Fruit fly (Drosophila melanogaster) whole organism, prepupa: ENCODE data around the gene CG16812.
A peak's percentile ranks its signal among the peaks of the same experiment; 100 is the strongest.

Source experiments
- Blimp-1 ChIP-seq: fragments of 200-800 bp; sonication (Bioruptor generic); optimal IDR thresholded peaks from 3 replicates; lab custom pipeline; 2017; ENCODE audit warnings: missing biosample characterization, missing genetic modification characterization, mild to moderate bottlenecking, moderate library complexity, missing genetic modification reagents
- CG10631 ChIP-seq: fragments of 200-800 bp; sonication (Bioruptor generic); optimal IDR thresholded peaks from 2 replicates; lab custom pipeline; 2016; ENCODE audit warnings: missing biosample characterization, missing genetic modification characterization
- CG11294 ChIP-seq: fragments of 200-800 bp; sonication (Bioruptor generic); IDR thresholded peaks from 2 replicates; pipeline ENCODE4 v1.3.6; 2022; ENCODE audit warnings: missing biosample characterization, missing genetic modification characterization
- CG11762 ChIP-seq: fragments of 200-800 bp; sonication (Bioruptor generic); optimal IDR thresholded peaks from 3 replicates; lab custom pipeline; 2016; ENCODE audit warnings: missing biosample characterization, missing genetic modification characterization; ENCODE audit not compliant: insufficient read depth
- CG11902 ChIP-seq: fragments of 200-800 bp; sonication (Bioruptor generic); optimal IDR thresholded peaks from 3 replicates; lab custom pipeline; 2016; ENCODE audit warnings: missing biosample characterization, missing genetic modification characterization
- CG15336 ChIP-seq: fragments of 200-800 bp; sonication (Bioruptor generic); IDR thresholded peaks from 2 replicates; pipeline ENCODE4 v1.3.6; 2022; ENCODE audit warnings: missing biosample characterization, missing genetic modification characterization
- CG1621 ChIP-seq: fragments of 200-800 bp; sonication (Bioruptor generic); optimal IDR thresholded peaks from 3 replicates; lab custom pipeline; 2018; ENCODE audit warnings: missing biosample characterization, mild to moderate bottlenecking, missing genetic modification characterization
- CG16779 ChIP-seq: fragments of 200-800 bp; sonication (Bioruptor generic); optimal IDR thresholded peaks from 3 replicates; lab custom pipeline; 2017; ENCODE audit warnings: missing biosample characterization, mild to moderate bottlenecking, missing genetic modification characterization
- CG31627 ChIP-seq: fragments of 200-800 bp; sonication (Bioruptor generic); optimal IDR thresholded peaks from 3 replicates; lab custom pipeline; 2016; ENCODE audit warnings: missing biosample characterization, missing genetic modification characterization
- CG32006 ChIP-seq: fragments of 200-800 bp; sonication (Bioruptor generic); optimal IDR thresholded peaks from 3 replicates; lab custom pipeline; 2017; ENCODE audit warnings: missing biosample characterization, mild to moderate bottlenecking, missing genetic modification characterization
- CG34406 ChIP-seq: fragments of 200-800 bp; sonication (Bioruptor generic); optimal IDR thresholded peaks from 3 replicates; lab custom pipeline; 2016; ENCODE audit warnings: missing biosample characterization, missing genetic modification characterization
- CG3919 ChIP-seq: fragments of 200-800 bp; sonication (Bioruptor generic); optimal IDR thresholded peaks from 3 replicates; lab custom pipeline; 2016; ENCODE audit warnings: missing biosample characterization, missing genetic modification characterization
- CG4318 ChIP-seq: fragments of 200-800 bp; sonication (Bioruptor generic); optimal IDR thresholded peaks from 3 replicates; lab custom pipeline; 2017; ENCODE audit warnings: missing biosample characterization, mild to moderate bottlenecking, missing genetic modification characterization
- CG6163 ChIP-seq: fragments of 200-800 bp; sonication (Bioruptor generic); IDR thresholded peaks from 3 replicates; pipeline ENCODE4 v1.3.6; 2022; ENCODE audit warnings: missing biosample characterization, missing genetic modification characterization
- CG6276 ChIP-seq: fragments of 200-800 bp; sonication (Bioruptor generic); optimal IDR thresholded peaks from 2 replicates; lab custom pipeline; 2017; ENCODE audit warnings: missing biosample characterization, mild to moderate bottlenecking, missing genetic modification characterization
- CG6792 ChIP-seq: fragments of 200-800 bp; sonication (Bioruptor generic); optimal IDR thresholded peaks from 3 replicates; lab custom pipeline; 2016; ENCODE audit warnings: missing biosample characterization, missing genetic modification characterization
- CG6808 ChIP-seq: fragments of 200-800 bp; sonication (Bioruptor generic); optimal IDR thresholded peaks from 3 replicates; lab custom pipeline; 2017; ENCODE audit warnings: missing biosample characterization, missing genetic modification characterization, mild to moderate bottlenecking, moderate library complexity, missing genetic modification reagents
- CG6854 ChIP-seq: fragments of 200-800 bp; sonication (Bioruptor generic); optimal IDR thresholded peaks from 2 replicates; lab custom pipeline; 2017; ENCODE audit warnings: missing biosample characterization, mild to moderate bottlenecking, missing genetic modification characterization
- CG7368 ChIP-seq: fragments of 200-800 bp; sonication (Bioruptor generic); optimal IDR thresholded peaks from 3 replicates; lab custom pipeline; 2016; ENCODE audit warnings: missing biosample characterization, missing genetic modification characterization
- CG8119 ChIP-seq: fragments of 200-800 bp; sonication (Bioruptor generic); IDR thresholded peaks from 3 replicates; pipeline ENCODE4 v1.3.6; 2022; ENCODE audit warnings: missing biosample characterization, missing genetic modification characterization
- CG8319 ChIP-seq: fragments of 200-800 bp; sonication (Bioruptor generic); optimal IDR thresholded peaks from 3 replicates; lab custom pipeline; 2016; ENCODE audit warnings: missing biosample characterization, missing genetic modification characterization
- CG8632 ChIP-seq: fragments of 200-800 bp; sonication (Bioruptor generic); optimal IDR thresholded peaks from 3 replicates; lab custom pipeline; 2016; ENCODE audit warnings: missing biosample characterization, missing genetic modification characterization
- CG9139 ChIP-seq: fragments of 200-800 bp; sonication (Bioruptor generic); optimal IDR thresholded peaks from 3 replicates; lab custom pipeline; 2017; ENCODE audit warnings: missing biosample characterization, mild to moderate bottlenecking, missing genetic modification characterization
- Eip75B ChIP-seq: fragments of 200-800 bp; sonication (Bioruptor generic); optimal IDR thresholded peaks from 3 replicates; lab custom pipeline; 2016; ENCODE audit warnings: missing biosample characterization, missing genetic modification characterization
- Eip78C ChIP-seq: fragments of 200-800 bp; sonication (Bioruptor generic); peaks from one replicate; lab custom pipeline; 2016; ENCODE audit warnings: missing biosample characterization, missing genetic modification characterization
- Ets21C ChIP-seq: fragments of 200-800 bp; sonication (Bioruptor generic); optimal IDR thresholded peaks from 3 replicates; lab custom pipeline; 2016; ENCODE audit warnings: missing biosample characterization, missing genetic modification characterization
- Gug ChIP-seq: fragments of 200-800 bp; sonication (Bioruptor generic); IDR thresholded peaks from 2 replicates; pipeline ENCODE4 v1.3.6; 2022; ENCODE audit warnings: missing biosample characterization, missing genetic modification characterization
- Hr38 ChIP-seq: sonication (Bioruptor generic); optimal IDR thresholded peaks from 2 replicates; lab custom pipeline; 2016; ENCODE audit warnings: missing biosample characterization, missing genetic modification characterization
- Hr39 ChIP-seq: fragments of 200-800 bp; sonication (Bioruptor generic); optimal IDR thresholded peaks from 2 replicates; lab custom pipeline; 2016; ENCODE audit warnings: missing biosample characterization, missing genetic modification characterization
- Met ChIP-seq: fragments of 200-800 bp; sonication (Bioruptor generic); optimal IDR thresholded peaks from 3 replicates; lab custom pipeline; 2016; ENCODE audit warnings: missing biosample characterization, missing genetic modification characterization
- OdsH ChIP-seq: fragments of 200-800 bp; sonication (Bioruptor generic); optimal IDR thresholded peaks from 3 replicates; lab custom pipeline; 2016; ENCODE audit warnings: missing biosample characterization, missing genetic modification characterization
- Smox ChIP-seq: fragments of 200-800 bp; sonication (Bioruptor generic); optimal IDR thresholded peaks from 3 replicates; lab custom pipeline; 2016; ENCODE audit warnings: missing biosample characterization, missing genetic modification characterization
- Sox14 ChIP-seq: fragments of 200-800 bp; sonication (Bioruptor generic); optimal IDR thresholded peaks from 3 replicates; lab custom pipeline; 2016; ENCODE audit warnings: missing biosample characterization, missing genetic modification characterization
- Sox15 ChIP-seq: fragments of 200-800 bp; sonication (Bioruptor generic); optimal IDR thresholded peaks from 3 replicates; lab custom pipeline; 2016; ENCODE audit warnings: missing biosample characterization, missing genetic modification characterization
- achi ChIP-seq: fragments of 200-800 bp; sonication (Bioruptor generic); optimal IDR thresholded peaks from 3 replicates; lab custom pipeline; 2016; ENCODE audit warnings: missing biosample characterization, missing genetic modification characterization
- dac ChIP-seq: fragments of 200-800 bp; sonication (Bioruptor generic); optimal IDR thresholded peaks from 2 replicates; lab custom pipeline; 2017; ENCODE audit warnings: missing biosample characterization, mild to moderate bottlenecking, missing genetic modification characterization
- dsx ChIP-seq: fragments of 200-800 bp; optimal IDR thresholded peaks from 3 replicates; lab custom pipeline; 2019; ENCODE audit warnings: missing biosample characterization, mild to moderate bottlenecking, missing genetic modification characterization, moderate library complexity; ENCODE audit not compliant: poor library complexity, severe bottlenecking
- eg ChIP-seq: fragments of 200-800 bp; sonication (Bioruptor generic); IDR thresholded peaks from 3 replicates; pipeline ENCODE4 v1.3.6; 2022; ENCODE audit warnings: missing biosample characterization, missing genetic modification characterization
- esn ChIP-seq: fragments of 200-800 bp; sonication (Bioruptor generic); optimal IDR thresholded peaks from 2 replicates; lab custom pipeline; 2016; ENCODE audit warnings: missing biosample characterization, mild to moderate bottlenecking, missing genetic modification characterization, moderate library complexity
- fd59A ChIP-seq: fragments of 200-800 bp; sonication (Bioruptor generic); optimal IDR thresholded peaks from 2 replicates; lab custom pipeline; 2017; ENCODE audit warnings: missing biosample characterization, mild to moderate bottlenecking, missing genetic modification characterization, missing genetic modification reagents
- fd85E ChIP-seq: fragments of 200-800 bp; sonication (Bioruptor generic); optimal IDR thresholded peaks from 3 replicates; lab custom pipeline; 2016; ENCODE audit warnings: missing biosample characterization, missing genetic modification characterization
- fkh ChIP-seq: fragments of 200-800 bp; sonication (Bioruptor generic); optimal IDR thresholded peaks from 3 replicates; lab custom pipeline; 2017; ENCODE audit warnings: missing biosample characterization, mild to moderate bottlenecking, missing genetic modification characterization, moderate library complexity
- net ChIP-seq: fragments of 200-800 bp; sonication (Bioruptor generic); optimal IDR thresholded peaks from 3 replicates; lab custom pipeline; 2016; ENCODE audit warnings: missing biosample characterization, missing genetic modification characterization
- salr ChIP-seq, 2 experiments: fragments of 200-800 bp; sonication (Bioruptor generic); optimal IDR thresholded peaks; 3 replicates each; lab custom pipeline; 2016 to 2018; ENCODE audit warnings: missing biosample characterization in 2 of 2, missing genetic modification characterization in 2 of 2, mild to moderate bottlenecking in 1 of 2
- ss ChIP-seq, 2 experiments: fragments of 200-800 bp; sonication (Bioruptor generic); optimal IDR thresholded peaks; 2 replicates in 1 of 2; 3 replicates in 1 of 2; lab custom pipeline; 2017 to 2018; ENCODE audit warnings: mild to moderate bottlenecking in 2 of 2, missing biosample characterization in 2 of 2, missing genetic modification characterization in 2 of 2, moderate library complexity in 1 of 2
- svp ChIP-seq: fragments of 200-800 bp; sonication (Bioruptor generic); peaks from one replicate; lab custom pipeline; 2016; ENCODE audit warnings: missing biosample characterization, missing genetic modification characterization
- topi ChIP-seq: fragments of 200-800 bp; sonication (Bioruptor generic); optimal IDR thresholded peaks from 3 replicates; lab custom pipeline; 2016; ENCODE audit warnings: missing biosample characterization, missing genetic modification characterization

Gene CG16812

DNA sequence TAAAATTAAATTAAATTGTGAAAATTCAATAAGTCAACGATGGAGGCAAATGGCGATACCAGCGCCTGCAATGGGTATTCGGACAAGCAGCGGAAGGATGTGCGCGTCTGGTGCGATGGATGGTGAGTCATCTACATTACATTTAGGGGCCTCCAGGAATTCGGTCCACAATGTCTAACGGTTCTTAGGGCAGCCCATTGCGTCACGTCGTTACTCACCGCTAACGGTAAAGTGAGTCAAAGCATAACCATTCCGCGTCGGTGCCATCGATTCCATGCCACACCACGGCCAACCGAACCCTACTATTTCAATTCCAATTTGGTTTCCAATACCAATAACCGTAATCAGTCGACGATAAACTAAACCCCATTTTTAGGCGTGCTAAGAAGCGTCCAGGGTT, 18.2 kb upstream of the CG16812 start:
- TF ChIP-seq CG7368 (GFP tag; lab: Kevin White, UChicago) = no peak
- peak; percentile 43 for TF ChIP-seq Eip78C (GFP tag; lab: Kevin White, UChicago)
- TF ChIP-seq, all 60 proteins: peak for 1

DNA sequence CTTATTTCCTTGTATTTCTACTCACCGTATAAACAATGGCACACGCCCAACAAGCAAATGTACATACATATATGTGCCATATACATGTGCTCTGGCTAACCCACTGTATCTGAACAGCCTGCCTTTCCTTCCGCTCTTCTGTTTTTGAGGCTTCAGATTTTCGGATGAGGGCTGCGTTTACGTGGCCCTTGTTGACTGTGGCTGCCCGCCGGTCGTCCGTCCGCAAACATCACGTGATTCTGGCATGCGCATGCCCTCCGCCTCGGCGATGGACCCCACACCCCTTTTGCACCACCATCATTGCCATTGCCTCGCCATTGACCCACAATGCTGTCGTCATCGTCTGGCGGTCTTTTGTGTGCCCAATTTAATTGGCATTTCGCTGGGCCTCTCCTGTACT, 17.1 kb upstream of the CG16812 start:
- TF ChIP-seq CG16779 = peak; percentile 38
- peak; percentile 46; the same call in 1 of the 3 replicates for TF ChIP-seq eg (GFP tag; lab: Robert Waterston, UW)
- TF ChIP-seq salr (GFP tag; optimal IDR thresholded peaks at IDR 0.05; lab: Kevin White, UChicago) = no peak
- TF ChIP-seq topi (GFP tag; lab: Kevin White, UChicago) = peak; percentile 5
- TF ChIP-seq CG7368 (GFP tag; lab: Kevin White, UChicago) = no peak
- no peak for TF ChIP-seq CG6276 (GFP tag; lab: Kevin White, UChicago)
- TF ChIP-seq CG31627 (GFP tag; lab: Kevin White, UChicago) = no peak
- no peak for TF ChIP-seq CG8319 (GFP tag; lab: Kevin White, UChicago)
- no peak for TF ChIP-seq dac
- no peak for TF ChIP-seq CG32006 (GFP tag; lab: Kevin White, UChicago)
- no peak for TF ChIP-seq CG11902 (GFP tag; lab: Kevin White, UChicago)
- no peak for TF ChIP-seq CG6808
- peak; percentile 45 for TF ChIP-seq Eip75B (GFP tag; lab: Kevin White, UChicago)
- TF ChIP-seq CG10631 (GFP tag; lab: Kevin White, UChicago) = no peak
- no peak for TF ChIP-seq net (GFP tag; lab: Kevin White, UChicago)
- TF ChIP-seq CG1621 (tag; lab: Kevin White, UChicago) = peak; percentile 8
- TF ChIP-seq fd59A (GFP tag; lab: Kevin White, UChicago) = no peak
- no peak for TF ChIP-seq fd85E (GFP tag; lab: Kevin White, UChicago)
- TF ChIP-seq Smox (GFP tag; lab: Kevin White, UChicago) = no peak
- TF ChIP-seq Hr39 = no peak
- no peak for TF ChIP-seq Blimp-1 (GFP tag; lab: Kevin White, UChicago)
- peak; percentile 40 for TF ChIP-seq CG3919 (GFP tag; lab: Kevin White, UChicago)
- no peak for TF ChIP-seq CG9139 (GFP tag; lab: Kevin White, UChicago)
- TF ChIP-seq Hr38 = no peak
- no peak for TF ChIP-seq CG11762 (GFP tag; lab: Kevin White, UChicago)
- TF ChIP-seq dsx (GFP tag; lab: Kevin White, UChicago) = no peak
- TF ChIP-seq CG11294 (GFP tag; lab: Robert Waterston, UW) = no peak
- TF ChIP-seq CG34406 = no peak
- peak; percentile 22 for TF ChIP-seq Met (GFP tag; lab: Kevin White, UChicago)
- TF ChIP-seq Gug (GFP tag; lab: Robert Waterston, UW) = no peak
- TF ChIP-seq CG8119 (GFP tag; lab: Robert Waterston, UW) = no peak
- peak; percentile 74 for TF ChIP-seq svp
- no peak for TF ChIP-seq Ets21C
- no peak for TF ChIP-seq Sox15 (GFP tag; lab: Kevin White, UChicago)
- no peak for TF ChIP-seq CG4318
- peak; percentile 35 to 62 for TF ChIP-seq ss (GFP tag; optimal IDR thresholded peaks at IDR 0.05; lab: Kevin White, UChicago)
- TF ChIP-seq fkh (GFP tag; lab: Kevin White, UChicago) = peak; percentile 79
- TF ChIP-seq Sox14 = peak; percentile 10
- 0 out of 2 replicates have a peak, but pooled peaks have one; percentile 21 for TF ChIP-seq CG15336 (GFP tag; lab: Robert Waterston, UW)
- peak; percentile 67 for TF ChIP-seq Eip78C (GFP tag; lab: Kevin White, UChicago)
- TF ChIP-seq CG8632 (GFP tag; lab: Kevin White, UChicago) = no peak
- no peak for TF ChIP-seq achi
- TF ChIP-seq esn (GFP tag; lab: Kevin White, UChicago) = peak; percentile 44
- TF ChIP-seq OdsH (GFP tag; lab: Kevin White, UChicago) = no peak
- TF ChIP-seq CG6792 (GFP tag; lab: Kevin White, UChicago) = no peak
- TF ChIP-seq CG6163 (GFP tag; lab: Robert Waterston, UW) = peak; percentile 53; the same call in 2 of the 3 replicates
- TF ChIP-seq CG6854 (GFP tag; lab: Kevin White, UChicago) = peak; percentile 66
